Worm (Caenorhabditis elegans) whole organism, L1 larva: ENCODE data around the gene T26H5.8.

Experiments used
- ama-1 ChIP-seq: fragments of 150-350 bp; optimal IDR thresholded peaks from 2 replicates; lab custom pipeline; 2014
- ces-1 ChIP-seq: fragments of 150-350 bp; optimal IDR thresholded peaks from 2 replicates; lab custom pipeline; 2014; ENCODE audit warnings: missing biosample characterization, missing genetic modification reagents, missing genetic modification characterization
- efl-1 ChIP-seq, 4 experiments: fragments of 150-350 bp; optimal IDR thresholded peaks in 3 of 4; peaks in 1 of 4; 1 replicate in 1 of 4; 2 replicates in 3 of 4; lab custom pipeline; 2014; ENCODE audit warnings: missing biosample characterization in 2 of 4, missing genetic modification characterization in 2 of 4, missing genetic modification reagents in 2 of 4
- elt-3 ChIP-seq, 6 experiments: fragments of 150-350 bp in 1 of 6; sonication (generic microtip); optimal IDR thresholded peaks; 2 replicates each; lab custom pipeline; 2017 to 2018; ENCODE audit warnings: missing biosample characterization in 6 of 6, missing genetic modification characterization in 6 of 6, inconsistent platforms in 1 of 6
- nhr-11 ChIP-seq: fragments of 150-350 bp; optimal IDR thresholded peaks from 2 replicates; lab custom pipeline; 2014; ENCODE audit warnings: missing biosample characterization, missing genetic modification characterization
- nhr-12 ChIP-seq: sonication (generic microtip); optimal IDR thresholded peaks from 2 replicates; lab custom pipeline; 2017; ENCODE audit warnings: missing biosample characterization, missing genetic modification characterization
- nhr-47 ChIP-seq: sonication (generic microtip); optimal IDR thresholded peaks from 2 replicates; lab custom pipeline; 2016; ENCODE audit warnings: mild to moderate bottlenecking, missing genetic modification characterization, moderate library complexity, missing compliant biosample characterization
- nhr-76 ChIP-seq: sonication (generic microtip); optimal IDR thresholded peaks from 2 replicates; lab custom pipeline; 2017; ENCODE audit warnings: missing biosample characterization, missing genetic modification characterization
- nhr-77 ChIP-seq: fragments of 150-350 bp; optimal IDR thresholded peaks from 2 replicates; lab custom pipeline; 2014; ENCODE audit warnings: missing biosample characterization, missing genetic modification characterization
- snu-23 ChIP-seq: sonication (generic microtip); optimal IDR thresholded peaks from 2 replicates; lab custom pipeline; 2016; ENCODE audit warnings: missing genetic modification characterization, missing compliant biosample characterization
- unc-62 ChIP-seq: fragments of 150-350 bp; optimal IDR thresholded peaks from 2 replicates; lab custom pipeline; 2014; ENCODE audit warnings: missing biosample characterization, missing genetic modification reagents, missing genetic modification characterization
- zip-4 ChIP-seq: fragments of 200-800 bp; sonication (Bioruptor generic); optimal IDR thresholded peaks from 2 replicates; lab custom pipeline; 2018; ENCODE audit warnings: mild to moderate bottlenecking, missing genetic modification characterization, moderate library complexity, missing compliant biosample characterization

DNA sequence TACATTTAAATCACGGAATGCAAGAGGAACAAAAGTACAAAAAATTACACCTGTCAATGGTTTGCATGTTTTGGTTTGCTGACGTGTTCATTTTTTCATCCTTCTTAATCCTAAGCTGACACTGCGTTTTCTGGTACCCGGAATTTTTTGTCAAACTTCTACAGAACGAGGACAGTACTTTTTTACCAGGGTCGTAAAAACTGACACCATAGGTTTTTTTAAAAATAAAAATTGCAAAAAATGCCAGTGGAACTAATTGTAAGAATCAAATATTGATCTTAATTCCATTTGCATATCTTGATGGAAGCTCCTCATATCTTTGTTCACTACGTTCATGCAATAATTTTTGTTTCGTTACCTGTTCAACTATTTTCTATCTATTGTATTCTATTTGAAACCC is 27.7 kb downstream of the T26H5.8 start, which contains the start of gene srh-258:
- TF ChIP-seq nhr-12 = no peak
- no peak for TF ChIP-seq elt-3 (tag; optimal IDR thresholded peaks at IDR 0.05; lab: Kevin White, UChicago)
- no peak for TF ChIP-seq nhr-11 (tag; lab: Kevin White, UChicago)
- TF ChIP-seq efl-1 (optimal IDR thresholded peaks at IDR 0.05; lab: Kevin White, UChicago) = no peak
- TF ChIP-seq efl-1 (GFP tag; optimal IDR thresholded peaks at IDR 0.05 in 1 of 2; lab: Kevin White, UChicago) = no peak
- no peak for TF ChIP-seq zip-4
- no peak for TF ChIP-seq ces-1
- TF ChIP-seq nhr-76 (tag; lab: Kevin White, UChicago) = no peak
- TF ChIP-seq nhr-47 (tag; lab: Kevin White, UChicago) = no peak
- no peak for TF ChIP-seq snu-23 (GFP tag; lab: Kevin White, UChicago)
- TF ChIP-seq nhr-77 = no peak
- TF ChIP-seq ama-1 (lab: Kevin White, UChicago) = no peak
- no peak for TF ChIP-seq unc-62 (GFP tag; lab: Kevin White, UChicago)
